Worm (Caenorhabditis elegans) whole organism, young adult: ENCODE results near the gene cpg-23.

ENCODE experiments used
- die-1 ChIP-seq: sonication (generic microtip); optimal IDR thresholded peaks from 2 replicates; lab custom pipeline; 2016; ENCODE audit warnings: missing genotype, mild to moderate bottlenecking, missing genetic modification characterization, missing compliant biosample characterization
- lin-54 ChIP-seq: fragments of 200-800 bp; sonication (Bioruptor generic); optimal IDR thresholded peaks from 2 replicates; lab custom pipeline; 2018; ENCODE audit warnings: mild to moderate bottlenecking, missing genetic modification characterization, missing compliant biosample characterization
- lsl-1 ChIP-seq: fragments of 200-800 bp; sonication (Bioruptor generic); optimal IDR thresholded peaks from 2 replicates; lab custom pipeline; 2018; ENCODE audit warnings: mild to moderate bottlenecking, missing genetic modification characterization, moderate library complexity, missing compliant biosample characterization
- repo-1 ChIP-seq: sonication (generic microtip); optimal IDR thresholded peaks from 2 replicates; lab custom pipeline; 2017; ENCODE audit warnings: mild to moderate bottlenecking, missing genetic modification characterization, missing compliant biosample characterization
- unc-62 ChIP-seq: fragments of 150-350 bp; optimal IDR thresholded peaks from 2 replicates; lab custom pipeline; 2014; ENCODE audit warnings: missing biosample characterization, missing genetic modification reagents, missing genetic modification characterization

ce11 chrV:19148350-19148749 lies 7.8 kb downstream of the cpg-23 start:
- TF ChIP-seq unc-62 (GFP tag; lab: Kevin White, UChicago), result no peak
- no peak for TF ChIP-seq lin-54 (GFP tag; lab: Kevin White, UChicago)
- TF ChIP-seq repo-1 (tag; lab: Kevin White, UChicago), result no peak
- TF ChIP-seq die-1 (tag; lab: Kevin White, UChicago), result no peak
- TF ChIP-seq lsl-1 (GFP tag; lab: Kevin White, UChicago), result no peak
